ENCODE assay signal across 1 fruit fly cellular context in the genomic region with DNA sequence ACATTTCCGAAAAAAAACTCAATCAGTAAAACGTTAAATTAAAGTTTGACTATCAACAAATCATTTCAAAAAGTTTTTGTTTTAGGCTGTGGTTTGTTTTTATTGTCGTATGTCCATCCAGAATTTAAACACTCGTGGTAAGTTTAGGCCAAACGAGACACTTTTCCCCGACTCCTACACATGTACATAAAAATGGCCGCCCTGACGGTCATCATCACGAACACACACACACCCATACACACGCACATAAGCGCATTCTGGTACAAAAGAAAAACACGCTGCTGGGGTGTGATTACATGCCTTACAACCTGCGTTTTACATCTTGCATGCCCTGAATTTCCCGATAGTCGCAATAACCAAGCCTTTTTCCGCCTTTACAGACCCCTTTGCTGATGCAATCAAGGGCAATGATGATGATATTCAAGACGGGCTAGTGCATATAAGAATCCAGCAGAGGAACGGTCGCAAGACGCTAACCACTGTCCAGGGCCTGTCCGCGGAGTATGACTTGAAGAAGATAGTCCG.
A peak's percentile ranks its signal among the peaks of the same experiment; 100 is the strongest.
TF ChIP-seq lines count a peak whose summit lies in the region.

No protein-coding gene starts in this region.

TF ChIP-seq in whole organism, embryonic, 481 proteins besides CTCF, POLR2A, EP300 and RAD21 (continued from another document):
- no peak for TF ChIP-seq CG11398 (GFP tag; optimal IDR thresholded peaks at IDR 0.05; lab: Kevin White, UChicago)
- TF ChIP-seq lov (optimal IDR thresholded peaks at IDR 0.05; lab: Kevin White, UChicago) = no peak
- TF ChIP-seq lov (GFP tag; IDR thresholded peaks at IDR 0.05; lab: Robert Waterston, UW) = no peak
- TF ChIP-seq sens (GFP tag; lab: Kevin White, UChicago) = peak; percentile 11
- TF ChIP-seq chinmo (GFP tag; IDR thresholded peaks at IDR 0.05; lab: Robert Waterston, UW; ENCODE audit: partially characterized antibody) = 0 out of 4 replicates have a peak, but pooled peaks have one; percentile 7
- TF ChIP-seq dati (GFP tag; IDR thresholded peaks at IDR 0.05; lab: Robert Waterston, UW) = no peak
- peak; percentile 49 for TF ChIP-seq chm (GFP tag; IDR thresholded peaks at IDR 0.05; lab: Robert Waterston, UW)
- no peak for TF ChIP-seq sqz (GFP tag; optimal IDR thresholded peaks at IDR 0.05; lab: Kevin White, UChicago)
- no peak for TF ChIP-seq p53 (GFP tag; optimal IDR thresholded peaks at IDR 0.05; lab: Kevin White, UChicago)
- no peak for TF ChIP-seq az2 (GFP tag; optimal IDR thresholded peaks at IDR 0.05; lab: Kevin White, UChicago)
- TF ChIP-seq YL-1 (GFP tag; optimal IDR thresholded peaks at IDR 0.05; lab: Kevin White, UChicago) = peak; percentile 65
- peak in 1 of 2 experiments; percentile 32 for TF ChIP-seq Pdp1 (GFP tag; optimal IDR thresholded peaks at IDR 0.05; lab: Kevin White, UChicago)
